Worm (Caenorhabditis elegans): ENCODE data around the gene jmjd-2.
A peak's percentile ranks its signal among the peaks of the same experiment; 100 is the strongest.

Gene jmjd-2

ce11 chrII:14237245-14237806 is 6.1 kb downstream of the jmjd-2 start (continued):
- TF ChIP-seq zim-3 (tag; optimal IDR thresholded peaks at IDR 0.05) (peak; percentile 18), F37B4.10 (GFP tag; IDR thresholded peaks at IDR 0.05) (no peak), bed-2 (GFP tag; IDR thresholded peaks at IDR 0.05) (no peak), pha-4 (tag; optimal IDR thresholded peaks at IDR 0.05) (no peak), unc-62 (GFP tag; optimal IDR thresholded peaks at IDR 0.05) (no peak), snpc-1.1 (tag; optimal IDR thresholded peaks at IDR 0.05; ENCODE audit: insufficient read depth) (no peak), F52B5.7 (tag; optimal IDR thresholded peaks at IDR 0.05) (no peak), nfya-1 (tag; optimal IDR thresholded peaks at IDR 0.05; ENCODE audit: borderline replicate concordance, insufficient read depth) (no peak), ztf-25 (GFP tag; IDR thresholded peaks at IDR 0.05) (0 out of 2 replicates have a peak, but pooled peaks have one; percentile 31), ceh-91 (GFP tag; IDR thresholded peaks at IDR 0.05) (no peak), ztf-18 (tag; optimal IDR thresholded peaks at IDR 0.05) (no peak), sdz-38 (tag; optimal IDR thresholded peaks at IDR 0.05) (no peak), madf-10 (tag; optimal IDR thresholded peaks at IDR 0.05) (no peak), chd-7 (tag; optimal IDR thresholded peaks at IDR 0.05) (no peak), dox-1 (GFP tag; IDR thresholded peaks at IDR 0.05) (no peak), sea-2 (GFP tag; IDR thresholded peaks at IDR 0.05) (no peak), nhr-27 (tag; optimal IDR thresholded peaks at IDR 0.05) (no peak), mcd-1 (GFP tag; IDR thresholded peaks at IDR 0.05) (no peak), mel-28 (tag; optimal IDR thresholded peaks at IDR 0.05; ENCODE audit: borderline replicate concordance) (no peak), T07F8.4 (tag; optimal IDR thresholded peaks at IDR 0.05) (no peak), madf-3 (GFP tag; IDR thresholded peaks at IDR 0.05) (no peak), attf-5 (GFP tag; optimal IDR thresholded peaks at IDR 0.05) (no peak), efl-1 (GFP tag; optimal IDR thresholded peaks at IDR 0.05) (no peak), madf-8 (GFP tag; conservative IDR thresholded peaks at IDR 0.05) (no peak), F39B2.1 (GFP tag; IDR thresholded peaks at IDR 0.05) (no peak), ztf-6 (GFP tag; IDR thresholded peaks at IDR 0.05) (no peak), athp-1 (tag; optimal IDR thresholded peaks at IDR 0.05) (no peak), let-526 (GFP tag; IDR thresholded peaks at IDR 0.05) (peak; percentile 14; the same call in 1 of the 2 replicates), rec-8 (tag; optimal IDR thresholded peaks at IDR 0.05) (no peak), F10E7.11 (tag; optimal IDR thresholded peaks at IDR 0.05) (no peak), zfh-2 (GFP tag; conservative IDR thresholded peaks at IDR 0.05) (peak; percentile 91), nhr-179 (tag; optimal IDR thresholded peaks at IDR 0.05) (no peak), ceh-79 (tag; optimal IDR thresholded peaks at IDR 0.05) (no peak), cebp-2 (GFP tag; IDR thresholded peaks at IDR 0.05) (no peak), lsy-27 (tag; optimal IDR thresholded peaks at IDR 0.05; ENCODE audit: borderline replicate concordance, insufficient read depth) (no peak), rpc-1 (optimal IDR thresholded peaks at IDR 0.05) (no peak), rpc-1 (tag; optimal IDR thresholded peaks at IDR 0.05) (no peak), sptf-2 (GFP tag; optimal IDR thresholded peaks at IDR 0.05) (no peak), nhr-80 (tag; optimal IDR thresholded peaks at IDR 0.05) (no peak)

DNA sequence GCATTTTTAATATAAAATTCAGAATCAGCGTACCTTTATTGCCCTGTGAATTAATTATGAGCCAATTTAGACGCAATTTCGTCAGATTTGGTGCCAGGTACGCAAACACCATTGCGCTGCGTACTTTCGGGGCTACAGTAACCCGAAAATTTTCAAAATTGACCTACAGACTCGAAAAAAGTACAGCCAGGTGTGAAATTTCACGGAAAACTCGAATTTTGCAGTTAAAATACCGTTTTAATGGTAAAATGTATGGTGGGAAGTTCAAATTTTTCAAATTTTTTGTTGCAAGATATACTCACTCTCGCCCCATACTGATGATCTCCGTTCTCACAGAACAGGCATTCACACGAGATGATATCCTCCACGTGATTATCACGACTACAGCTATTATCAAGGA is 6.8 kb downstream of the jmjd-2 start:
- TF ChIP-seq hrde-1 (tag; optimal IDR thresholded peaks at IDR 0.05; ENCODE audit: borderline replicate concordance) (no peak), lsl-1 (GFP tag; optimal IDR thresholded peaks at IDR 0.05) (no peak), die-1 (tag; optimal IDR thresholded peaks at IDR 0.05) (no peak), Y53G8AR.9 (GFP tag; conservative IDR thresholded peaks at IDR 0.05) (no peak), nhr-120 (GFP tag; IDR thresholded peaks at IDR 0.05) (no peak), ceh-100 (GFP tag; IDR thresholded peaks at IDR 0.05) (no peak)

Measured in whole organism, young adult.